Worm (Caenorhabditis elegans): ENCODE results near the gene emb-27.

emb-27 gene

ce11 chrII:8129495-8130010 lies 32.4 kb downstream of the emb-27 start, which contains the start of gene ulp-4:
TSS of gene ulp-4 (plus strand) at chrII:8129960.
- TF ChIP-seq nhr-90 (tag; optimal IDR thresholded peaks at IDR 0.05) (no peak), cebp-2 (GFP tag; IDR thresholded peaks at IDR 0.05) (no peak), nhr-80 (tag; optimal IDR thresholded peaks at IDR 0.05) (peak; percentile 66), sea-2 (GFP tag; IDR thresholded peaks at IDR 0.05) (no peak), ZK185.1 (tag; optimal IDR thresholded peaks at IDR 0.05; ENCODE audit: poor library complexity, severe bottlenecking) (no peak), ztf-28 (GFP tag; IDR thresholded peaks at IDR 0.05) (no peak)

- TF ChIP-seq unc-62 (GFP tag; optimal IDR thresholded peaks at IDR 0.05): no peak
- no peak for TF ChIP-seq ccch-3 (GFP tag; optimal IDR thresholded peaks at IDR 0.05)
- 0 out of 2 replicates have a peak, but pooled peaks have one; percentile 5 for TF ChIP-seq zfh-2 (GFP tag; conservative IDR thresholded peaks at IDR 0.05)
- no peak for TF ChIP-seq D2030.7 (GFP tag; IDR thresholded peaks at IDR 0.05)
- TF ChIP-seq F49E8.2 (tag; optimal IDR thresholded peaks at IDR 0.05; ENCODE audit: insufficient read depth): no peak
- no peak for TF ChIP-seq unc-130 (GFP tag; optimal IDR thresholded peaks at IDR 0.05)
- 0 out of 2 replicates have a peak, but pooled peaks have one; percentile 29 for TF ChIP-seq cebp-1 (GFP tag; IDR thresholded peaks at IDR 0.05)
- peak; percentile 85 for TF ChIP-seq cebp-1 (tag; optimal IDR thresholded peaks at IDR 0.05)
- no peak for TF ChIP-seq attf-5 (GFP tag; optimal IDR thresholded peaks at IDR 0.05)
- no peak for TF ChIP-seq Y79H2A.3 (GFP tag; conservative IDR thresholded peaks at IDR 0.05)
- peak; percentile 13 for TF ChIP-seq efl-1 (GFP tag; optimal IDR thresholded peaks at IDR 0.05)
- TF ChIP-seq attf-6 (GFP tag; IDR thresholded peaks at IDR 0.05): no peak
Observed at ce11 chrII:8129040-8129387, 33.0 kb downstream of the emb-27 start.

ce11 chrII:8128273-8129039 lies 33.5 kb downstream of the emb-27 start:
- TF ChIP-seq attf-5 (GFP tag; optimal IDR thresholded peaks at IDR 0.05) (peak; percentile 36), ztf-25 (GFP tag; IDR thresholded peaks at IDR 0.05) (no peak), T07F8.4 (tag; optimal IDR thresholded peaks at IDR 0.05) (no peak), F37B4.10 (GFP tag; IDR thresholded peaks at IDR 0.05) (0 out of 2 replicates have a peak, but pooled peaks have one; percentile 28), F52B5.7 (tag; optimal IDR thresholded peaks at IDR 0.05) (peak; percentile 72), let-526 (GFP tag; IDR thresholded peaks at IDR 0.05) (peak; percentile 50; the same call in 1 of the 2 replicates), rcor-1 (GFP tag; IDR thresholded peaks at IDR 0.05) (0 out of 2 replicates have a peak, but pooled peaks have one; percentile 12), hmg-1.2 (GFP tag; IDR thresholded peaks at IDR 0.05) (0 out of 2 replicates have a peak, but pooled peaks have one; percentile 10), ztf-3 (GFP tag; optimal IDR thresholded peaks at IDR 0.05) (no peak), nhr-80 (tag; optimal IDR thresholded peaks at IDR 0.05) (peak; percentile 37), ceh-79 (tag; optimal IDR thresholded peaks at IDR 0.05) (no peak), tbp1 (GFP tag; optimal IDR thresholded peaks at IDR 0.05) (peak; percentile 11), egrh-3 (GFP tag; IDR thresholded peaks at IDR 0.05) (peak; percentile 90), lin-26 (GFP tag; IDR thresholded peaks at IDR 0.05) (no peak), cebp-1 (GFP tag; IDR thresholded peaks at IDR 0.05) (peak; percentile 95), cebp-1 (tag; optimal IDR thresholded peaks at IDR 0.05) (peak; percentile 93), rpc-1 (optimal IDR thresholded peaks at IDR 0.05) (no peak), rpc-1 (tag; optimal IDR thresholded peaks at IDR 0.05) (no peak), dpl-1 (GFP tag; optimal IDR thresholded peaks at IDR 0.05) (no peak), madf-10 (tag; optimal IDR thresholded peaks at IDR 0.05) (peak; percentile 6), repo-1 (tag; optimal IDR thresholded peaks at IDR 0.05) (peak; percentile 28), lin-54 (GFP tag; optimal IDR thresholded peaks at IDR 0.05) (peak; percentile 6), zfh-2 (GFP tag; conservative IDR thresholded peaks at IDR 0.05) (peak; percentile 99), aptf-3 (GFP tag; IDR thresholded peaks at IDR 0.05) (0 out of 2 replicates have a peak, but pooled peaks have one; percentile 40), ceh-40 (GFP tag; IDR thresholded peaks at IDR 0.05) (peak; percentile 55; the same call in 1 of the 2 replicates), ceh-27 (GFP tag; optimal IDR thresholded peaks at IDR 0.05) (peak; percentile 25), dox-1 (GFP tag; IDR thresholded peaks at IDR 0.05) (peak; percentile 65), unc-62 (GFP tag; optimal IDR thresholded peaks at IDR 0.05) (peak; percentile 52), mcd-1 (GFP tag; IDR thresholded peaks at IDR 0.05) (peak; percentile 38; the same call in 1 of the 2 replicates), lir-1 (GFP tag; conservative IDR thresholded peaks at IDR 0.05) (peak; percentile 11; the same call in 1 of the 2 replicates), egl-44 (GFP tag; IDR thresholded peaks at IDR 0.05) (0 out of 2 replicates have a peak, but pooled peaks have one; percentile 10)
